Fruit fly (Drosophila melanogaster): ENCODE measurements around the gene CG9630.
A peak's percentile ranks its signal among the peaks of the same experiment; 100 is the strongest.

CG9630 gene

DNA sequence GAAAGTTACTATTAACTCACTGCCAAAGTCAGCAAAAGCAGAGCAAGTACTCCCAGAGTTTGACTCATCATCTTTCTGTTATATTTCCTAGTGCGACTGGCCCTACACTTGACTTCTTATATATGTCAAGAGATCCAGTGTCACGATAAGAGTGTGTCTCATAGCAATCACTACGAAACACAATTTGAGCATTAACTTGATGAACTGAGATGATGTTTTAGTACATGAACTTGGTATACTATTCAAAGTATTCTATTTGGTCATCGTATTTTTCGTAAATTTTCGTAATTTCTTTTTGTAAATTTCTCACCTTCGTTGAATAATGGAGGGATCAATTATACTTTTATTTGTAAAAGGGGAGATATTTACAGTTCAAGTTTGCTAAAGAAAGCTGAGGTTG is 20.8 kb upstream of the CG9630 start, which contains the start of gene CG11672:
TSS of gene CG11672 (minus strand) at position 101 of the 400 bp plus-strand sequence.
- no peak for TF ChIP-seq foxo (GFP tag; optimal IDR thresholded peaks at IDR 0.05)
- TF ChIP-seq CG9705 (GFP tag; optimal IDR thresholded peaks at IDR 0.05) = no peak
- TF ChIP-seq ey (GFP tag; optimal IDR thresholded peaks at IDR 0.05) = no peak
- no peak for TF ChIP-seq brk (GFP tag; optimal IDR thresholded peaks at IDR 0.05)
- no peak for TF ChIP-seq psq (GFP tag; optimal IDR thresholded peaks at IDR 0.05)
- TF ChIP-seq br (GFP tag; optimal IDR thresholded peaks at IDR 0.05) = no peak
- no peak for TF ChIP-seq rgr (GFP tag; optimal IDR thresholded peaks at IDR 0.05)
- TF ChIP-seq woc (GFP tag; optimal IDR thresholded peaks at IDR 0.05) = no peak
- no peak for TF ChIP-seq OdsH (GFP tag; optimal IDR thresholded peaks at IDR 0.05)
- TF ChIP-seq sv (GFP tag; optimal IDR thresholded peaks at IDR 0.05) = no peak
- no peak for TF ChIP-seq GATAd (GFP tag; optimal IDR thresholded peaks at IDR 0.05)
- TF ChIP-seq Hnf4 (GFP tag; optimal IDR thresholded peaks at IDR 0.05) = no peak
- TF ChIP-seq Myc (optimal IDR thresholded peaks at IDR 0.05) = no peak

DNA sequence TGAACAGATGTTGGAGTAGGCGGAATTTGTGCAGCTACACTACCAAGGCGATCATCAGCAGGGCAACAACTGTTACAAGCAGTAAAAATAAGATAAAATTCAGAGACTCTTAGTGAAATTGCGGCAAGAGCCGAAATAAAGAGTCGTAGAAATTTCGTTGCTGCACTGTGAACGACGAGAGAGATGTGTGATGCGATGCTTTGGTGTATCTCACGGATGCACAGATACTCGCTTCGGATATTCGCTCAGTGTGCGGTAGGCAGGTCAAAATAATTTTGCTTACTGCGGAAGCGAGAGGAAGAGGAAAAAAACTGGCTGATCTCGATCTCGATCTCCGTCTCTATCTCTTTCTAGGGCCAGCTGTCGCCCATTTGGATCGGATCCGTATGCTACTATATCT is 19.1 kb upstream of the CG9630 start:
- TF ChIP-seq OdsH (GFP tag; optimal IDR thresholded peaks at IDR 0.05) (no peak), usp (GFP tag; optimal IDR thresholded peaks at IDR 0.05) (no peak), Abd-B (GFP tag; optimal IDR thresholded peaks at IDR 0.05) (no peak), tai (GFP tag; optimal IDR thresholded peaks at IDR 0.05) (no peak), h (GFP tag; optimal IDR thresholded peaks at IDR 0.05) (no peak), jim (GFP tag; optimal IDR thresholded peaks at IDR 0.05) (no peak), Hr83 (GFP tag; optimal IDR thresholded peaks at IDR 0.05; ENCODE audit: poor library complexity, severe bottlenecking) (no peak), woc (GFP tag; optimal IDR thresholded peaks at IDR 0.05) (no peak), Mio (GFP tag; optimal IDR thresholded peaks at IDR 0.05) (no peak), br (GFP tag; optimal IDR thresholded peaks at IDR 0.05) (no peak), HLH106 (tag; optimal IDR thresholded peaks at IDR 0.05) (no peak), foxo (GFP tag; optimal IDR thresholded peaks at IDR 0.05) (no peak), brk (GFP tag; optimal IDR thresholded peaks at IDR 0.05) (no peak), Jra (GFP tag; optimal IDR thresholded peaks at IDR 0.05) (no peak), Rel (GFP tag; optimal IDR thresholded peaks at IDR 0.05) (no peak), Rel (tag; optimal IDR thresholded peaks at IDR 0.05) (no peak), Myc (optimal IDR thresholded peaks at IDR 0.05) (no peak)

DNA sequence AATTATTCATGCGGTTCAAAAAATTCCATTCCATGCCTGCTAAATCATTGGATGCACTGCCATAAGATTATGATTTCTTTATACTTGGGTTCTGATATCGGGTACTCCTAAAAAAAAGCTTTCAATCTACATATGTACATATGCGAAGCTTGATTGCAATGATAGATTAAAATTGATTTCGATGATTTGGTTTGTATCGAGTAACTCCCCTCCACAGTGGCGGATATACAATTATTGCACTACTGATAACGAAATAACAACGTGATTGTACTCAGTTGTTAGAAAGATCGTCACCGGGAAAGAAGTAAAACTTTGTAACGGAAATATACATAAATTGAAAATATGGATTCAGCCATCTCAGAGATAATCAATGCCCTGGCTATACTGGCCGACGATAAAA is 18.0 kb upstream of the CG9630 start, which contains the start of gene Nazo:
TSS of gene Nazo (plus strand) at position 180 of the 400 bp plus-strand sequence.
- TF ChIP-seq rgr (GFP tag; optimal IDR thresholded peaks at IDR 0.05) (no peak), Rel (GFP tag; optimal IDR thresholded peaks at IDR 0.05) (no peak), Rel (tag; optimal IDR thresholded peaks at IDR 0.05) (peak; percentile 90)

DNA sequence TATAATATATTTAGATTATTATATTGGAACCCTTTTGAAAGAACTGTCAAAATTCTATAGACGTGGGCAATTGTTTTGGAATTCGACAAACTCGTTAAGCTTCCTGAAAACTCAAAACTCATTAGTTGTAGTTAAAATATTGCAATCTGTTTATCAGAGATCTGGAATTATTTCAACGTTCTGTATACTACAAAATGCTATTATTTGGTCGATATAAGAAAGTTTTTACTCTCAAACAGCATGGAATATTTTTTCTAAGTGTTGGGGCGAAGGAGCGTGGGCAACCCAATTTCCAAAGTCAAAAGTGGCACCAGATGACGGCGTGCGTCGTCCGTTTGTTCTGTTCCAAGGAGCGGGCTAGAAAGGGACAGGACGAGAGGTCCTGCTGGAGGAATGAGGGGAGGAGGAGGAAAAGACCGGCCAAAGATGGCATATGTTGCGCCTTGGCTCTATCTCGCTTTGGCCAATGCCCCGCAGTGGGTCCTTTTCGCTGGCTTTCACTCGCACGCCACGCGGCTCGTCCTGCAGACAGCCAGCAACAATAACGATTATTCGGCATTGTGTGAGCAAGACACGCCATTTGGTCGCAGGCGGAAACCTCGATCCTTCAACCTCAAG is 16.1 kb upstream of the CG9630 start:
- TF ChIP-seq sage (GFP tag; optimal IDR thresholded peaks at IDR 0.05) (no peak), Hr83 (GFP tag; optimal IDR thresholded peaks at IDR 0.05; ENCODE audit: poor library complexity, severe bottlenecking) (no peak), Myc (optimal IDR thresholded peaks at IDR 0.05) (no peak), dsf (GFP tag; optimal IDR thresholded peaks at IDR 0.05; ENCODE audit: borderline replicate concordance) (no peak), woc (GFP tag; optimal IDR thresholded peaks at IDR 0.05) (no peak), CG9705 (GFP tag; optimal IDR thresholded peaks at IDR 0.05) (no peak), tai (GFP tag; optimal IDR thresholded peaks at IDR 0.05) (no peak), HLH106 (tag; optimal IDR thresholded peaks at IDR 0.05) (no peak), pan (optimal IDR thresholded peaks at IDR 0.05) (no peak), sv (GFP tag; optimal IDR thresholded peaks at IDR 0.05) (no peak), Dfd (GFP tag; optimal IDR thresholded peaks at IDR 0.05) (no peak), foxo (GFP tag; optimal IDR thresholded peaks at IDR 0.05) (no peak), rgr (GFP tag; optimal IDR thresholded peaks at IDR 0.05) (no peak), Jra (GFP tag; optimal IDR thresholded peaks at IDR 0.05) (no peak), Hr78 (GFP tag; optimal IDR thresholded peaks at IDR 0.05) (no peak), ey (GFP tag; optimal IDR thresholded peaks at IDR 0.05) (no peak), N (GFP tag; optimal IDR thresholded peaks at IDR 0.05) (no peak)

DNA sequence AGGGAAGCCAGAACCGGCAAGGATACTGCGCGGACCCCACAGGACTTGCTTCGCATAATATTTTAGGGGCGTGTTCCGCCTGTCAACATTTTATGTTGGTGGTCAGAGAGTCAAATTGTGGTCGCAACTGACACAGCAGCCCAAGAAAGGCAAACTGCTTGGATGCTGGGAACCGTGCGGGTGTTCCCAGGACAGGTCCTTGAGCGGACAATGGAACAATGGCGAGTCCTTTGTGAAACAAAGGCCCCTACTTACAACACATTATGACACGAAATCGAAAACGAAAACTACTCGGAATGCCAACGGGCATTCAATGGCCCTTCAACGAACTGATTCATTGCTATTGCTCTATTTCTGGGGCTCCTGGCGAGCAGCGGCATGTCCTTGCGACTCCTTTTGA is 14.5 kb upstream of the CG9630 start:
- no peak for TF ChIP-seq pan (optimal IDR thresholded peaks at IDR 0.05)
- TF ChIP-seq N (GFP tag; optimal IDR thresholded peaks at IDR 0.05) = no peak
- no peak for TF ChIP-seq tai (GFP tag; optimal IDR thresholded peaks at IDR 0.05)
- no peak for TF ChIP-seq Dif (GFP tag; optimal IDR thresholded peaks at IDR 0.05; ENCODE audit: partially characterized antibody)
- TF ChIP-seq sv (GFP tag; optimal IDR thresholded peaks at IDR 0.05) = no peak
- no peak for TF ChIP-seq dsf (GFP tag; optimal IDR thresholded peaks at IDR 0.05; ENCODE audit: borderline replicate concordance)
- no peak for TF ChIP-seq dl (GFP tag; optimal IDR thresholded peaks at IDR 0.05; ENCODE audit: insufficient read depth in 1 of 2, partially characterized antibody in 2 of 2)
- no peak for TF ChIP-seq HLH106 (tag; optimal IDR thresholded peaks at IDR 0.05)
- TF ChIP-seq Rel (GFP tag; optimal IDR thresholded peaks at IDR 0.05) = no peak
- TF ChIP-seq Rel (tag; optimal IDR thresholded peaks at IDR 0.05) = no peak
- no peak for TF ChIP-seq h (GFP tag; optimal IDR thresholded peaks at IDR 0.05)
- no peak for TF ChIP-seq Myc (optimal IDR thresholded peaks at IDR 0.05)
- no peak for TF ChIP-seq Hr83 (GFP tag; optimal IDR thresholded peaks at IDR 0.05; ENCODE audit: poor library complexity, severe bottlenecking)
- TF ChIP-seq jim (GFP tag; optimal IDR thresholded peaks at IDR 0.05) = no peak
- TF ChIP-seq brk (GFP tag; optimal IDR thresholded peaks at IDR 0.05) = no peak
- no peak for TF ChIP-seq psq (GFP tag; optimal IDR thresholded peaks at IDR 0.05)
- TF ChIP-seq Abd-B (GFP tag; optimal IDR thresholded peaks at IDR 0.05) = no peak
- no peak for TF ChIP-seq Vsx2 (GFP tag; optimal IDR thresholded peaks at IDR 0.05; ENCODE audit: partially characterized antibody)
- TF ChIP-seq rgr (GFP tag; optimal IDR thresholded peaks at IDR 0.05) = no peak
- TF ChIP-seq Mio (GFP tag; optimal IDR thresholded peaks at IDR 0.05) = no peak
- TF ChIP-seq Hnf4 (GFP tag; optimal IDR thresholded peaks at IDR 0.05) = no peak

Data from whole organism, wandering third instar larva.